Worm (Caenorhabditis elegans) whole organism, L4/young adult: ENCODE data around the gene dod-3.

Source experiments
- W03F9.2 ChIP-seq: fragments of 150-350 bp; optimal IDR thresholded peaks from 2 replicates; lab custom pipeline; 2014; ENCODE audit warnings: missing biosample characterization, missing genetic modification characterization
- dao-5 ChIP-seq: sonication (generic microtip); optimal IDR thresholded peaks from 2 replicates; lab custom pipeline; 2016; ENCODE audit warnings: missing genotype, missing genetic modification characterization, moderate library complexity, missing compliant biosample characterization
- him-1 ChIP-seq: sonication (generic microtip); optimal IDR thresholded peaks from 2 replicates; lab custom pipeline; 2016; ENCODE audit warnings: missing genotype, missing genetic modification reagents, missing genetic modification characterization, missing compliant biosample characterization

DNA sequence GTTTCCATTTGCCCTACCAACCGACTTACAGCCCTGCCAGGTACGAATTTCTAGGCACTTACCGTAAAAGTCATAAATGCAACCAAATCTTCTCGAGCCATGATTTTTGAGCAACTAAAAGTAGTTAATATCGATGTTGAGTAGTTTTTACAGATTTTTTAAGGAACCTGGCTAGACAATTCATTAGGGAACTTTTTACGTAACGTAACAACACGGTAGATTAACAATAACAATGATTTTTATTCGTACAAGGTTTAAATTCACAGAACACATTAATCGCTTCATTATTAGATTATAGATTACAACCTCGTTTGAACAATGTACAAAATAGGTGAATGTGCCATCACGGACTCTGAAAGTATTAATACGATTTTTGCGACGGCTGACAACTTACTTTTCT, 22.1 kb upstream of the dod-3 start, which contains the start of gene srx-26:
- TF ChIP-seq dao-5 (tag; lab: Kevin White, UChicago), result no peak
- TF ChIP-seq him-1 (tag; lab: Kevin White, UChicago), result no peak
- no peak for TF ChIP-seq W03F9.2 (tag; lab: Kevin White, UChicago)
